Fruit fly (Drosophila melanogaster) S2 (cell line): ENCODE measurements around the gene CG13639.

Experiments used
- CG8478 ChIP-seq: fragments of >200 bp; optimal IDR thresholded peaks from 2 replicates; lab custom pipeline; 2018
- CTCF ChIP-seq, 2 experiments: fragments of >200 bp; optimal IDR thresholded peaks; 2 replicates each; lab custom pipeline; 2018

- no peak for TF ChIP-seq CG8478 (lab: Kevin White, UChicago)
- TF ChIP-seq CTCF (optimal IDR thresholded peaks at IDR 0.05; lab: Kevin White, UChicago) = no peak
Measured at dm6 chr3R:24890919-24891318, 30.8 kb upstream of the CG13639 start.
